Fruit fly (Drosophila melanogaster): ENCODE data around the gene sim.

DNA sequence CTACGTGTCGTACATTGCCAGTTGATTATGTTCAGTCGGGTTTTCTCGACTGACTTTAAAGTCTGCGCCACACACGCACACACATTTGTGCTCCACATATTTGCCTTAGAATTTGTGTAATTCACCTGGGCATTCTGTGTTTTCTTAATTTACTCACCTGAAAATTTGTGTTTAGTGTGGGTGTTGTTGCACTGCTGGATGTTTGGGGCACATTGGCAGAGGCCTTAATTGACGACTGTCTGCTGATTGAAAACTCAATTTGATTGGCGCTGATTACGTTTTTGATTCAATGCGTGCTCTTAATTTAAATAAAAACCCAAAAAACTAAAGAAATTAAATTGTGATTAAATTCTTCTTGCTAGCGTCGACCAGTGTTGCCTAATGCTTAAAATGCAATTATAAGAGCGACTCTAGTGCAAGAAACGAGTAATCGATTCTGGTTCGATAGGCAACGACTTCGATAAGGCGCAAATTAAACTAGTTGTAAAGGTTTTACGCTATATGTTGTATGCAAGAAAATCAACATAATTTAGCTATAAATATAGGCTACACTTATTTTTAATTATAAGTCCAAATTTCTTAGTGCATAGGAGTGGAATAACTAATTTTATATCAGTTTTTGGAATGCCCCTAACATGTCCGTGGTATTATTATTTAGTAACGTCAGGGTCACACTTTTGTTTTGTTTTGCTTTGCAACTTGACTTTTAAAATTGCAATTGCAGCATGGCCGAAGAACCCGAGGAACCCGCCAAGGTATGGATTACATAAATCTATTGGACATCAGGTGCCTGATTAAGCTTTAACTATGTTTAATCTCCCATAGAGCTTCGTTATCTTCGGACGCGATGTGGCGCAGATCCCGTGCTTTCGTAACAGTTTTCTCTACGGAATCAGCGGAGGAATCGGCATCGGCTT lies 27.0 kb upstream of the sim start, which contains the start of the genes CG46281 and CG46280:
- no peak for TF ChIP-seq Sp1 (GFP tag; optimal IDR thresholded peaks at IDR 0.05)
- no peak for TF ChIP-seq lola (GFP tag; optimal IDR thresholded peaks at IDR 0.05)
- TF ChIP-seq h (GFP tag; optimal IDR thresholded peaks at IDR 0.05): no peak
- TF ChIP-seq OdsH (GFP tag; optimal IDR thresholded peaks at IDR 0.05): peak; percentile 24
- TF ChIP-seq brk (GFP tag; optimal IDR thresholded peaks at IDR 0.05): no peak
- TF ChIP-seq Hr83 (GFP tag; optimal IDR thresholded peaks at IDR 0.05; ENCODE audit: poor library complexity, severe bottlenecking): no peak
- peak; percentile 74 for TF ChIP-seq Jra (GFP tag; optimal IDR thresholded peaks at IDR 0.05)
- no peak for TF ChIP-seq usp (GFP tag; optimal IDR thresholded peaks at IDR 0.05)
- TF ChIP-seq Hr78 (GFP tag; optimal IDR thresholded peaks at IDR 0.05): no peak
- no peak for TF ChIP-seq jim (GFP tag; optimal IDR thresholded peaks at IDR 0.05)

All from whole organism, wandering third instar larva.